Fruit fly (Drosophila melanogaster): ENCODE results near the gene CG11537.

DNA sequence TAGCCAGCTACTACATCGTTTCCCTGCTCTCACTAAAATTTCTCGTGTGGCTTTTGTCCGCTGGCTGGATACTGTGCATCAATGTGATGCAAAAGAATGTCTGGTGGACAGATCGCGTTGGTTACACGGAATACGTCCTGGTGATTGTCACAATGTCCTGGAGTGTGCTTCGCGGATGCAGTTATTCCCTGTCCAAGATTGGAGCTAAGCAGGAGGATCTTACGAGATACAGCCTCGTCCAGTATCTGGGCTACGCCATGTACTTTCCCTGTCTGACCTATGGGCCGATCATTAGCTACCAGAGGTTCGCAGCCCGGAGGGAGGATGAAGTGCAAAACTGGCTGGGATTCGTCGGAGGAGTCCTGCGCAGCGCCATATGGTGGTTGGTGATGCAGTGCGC lies 19.3 kb upstream of the CG11537 start:
- TF ChIP-seq repo (GFP tag; optimal IDR thresholded peaks at IDR 0.05) = no peak
- no peak for TF ChIP-seq CG3065 (GFP tag; optimal IDR thresholded peaks at IDR 0.05)
- TF ChIP-seq CG31365 (tag; optimal IDR thresholded peaks at IDR 0.05) = no peak
- no peak for TF ChIP-seq MBD-R2 (GFP tag; IDR thresholded peaks at IDR 0.05)

Measured in whole organism, embryonic.